Worm (Caenorhabditis elegans) whole organism, midembryonic: Measurements from ENCODE around the gene srx-130.

Source experiments
- T22C8.4 ChIP-seq: fragments of 200-800 bp; sonication (Bioruptor generic); IDR thresholded peaks from 2 replicates; pipeline ENCODE4 v1.3.6; 2022; ENCODE audit warnings: missing genetic modification characterization, missing compliant biosample characterization
- cog-1 ChIP-seq: sonication (generic microtip); optimal IDR thresholded peaks from 2 replicates; lab custom pipeline; 2016; ENCODE audit warnings: missing genetic modification characterization, missing compliant biosample characterization
- flt-1 ChIP-seq: fragments of 200-800 bp; sonication (Bioruptor generic); IDR thresholded peaks from 2 replicates; pipeline ENCODE4 v1.3.6; 2022; ENCODE audit warnings: missing genetic modification characterization, missing compliant biosample characterization
- klf-2 ChIP-seq: fragments of 200-800 bp; sonication (Bioruptor generic); conservative IDR thresholded peaks from 2 replicates; pipeline ENCODE4 v1.3.6; 2022; ENCODE audit warnings: missing genetic modification reagents, missing genetic modification characterization, missing compliant biosample characterization
- med-1 ChIP-seq: sonication (generic microtip); optimal IDR thresholded peaks from 2 replicates; lab custom pipeline; 2017; ENCODE audit warnings: missing genetic modification characterization, mild to moderate bottlenecking, missing compliant biosample characterization, antibody characterized with exemption, missing genetic modification reagents; ENCODE audit not compliant: insufficient read depth
- ref-1 ChIP-seq: fragments of 200-800 bp; sonication (Bioruptor generic); conservative IDR thresholded peaks from 2 replicates; pipeline ENCODE4 v1.3.6; 2022; ENCODE audit warnings: missing genetic modification reagents, missing genetic modification characterization, missing compliant biosample characterization
- ztf-23 ChIP-seq: fragments of 200-800 bp; sonication (Bioruptor generic); IDR thresholded peaks from 2 replicates; pipeline ENCODE4 v1.3.6; 2022; ENCODE audit warnings: missing genetic modification reagents, missing genetic modification characterization, missing compliant biosample characterization
- ztf-29 ChIP-seq: fragments of 200-800 bp; sonication (Bioruptor generic); IDR thresholded peaks from 2 replicates; pipeline ENCODE4 v1.3.6; 2022; ENCODE audit warnings: missing genetic modification reagents, missing genetic modification characterization, missing compliant biosample characterization

ce11 chrV:13807232-13807631 is 36.0 kb upstream of the srx-130 start, which contains the start of gene swan-1:
- TF ChIP-seq ztf-23 (no peak), flt-1 (GFP tag; lab: Robert Waterston, UW) (no peak), med-1 (GFP tag; lab: Kevin White, UChicago) (no peak), ref-1 (GFP tag; lab: Robert Waterston, UW) (no peak), T22C8.4 (GFP tag; lab: Robert Waterston, UW) (no peak), ztf-29 (GFP tag; lab: Robert Waterston, UW) (no peak), cog-1 (tag; lab: Kevin White, UChicago) (no peak), klf-2 (GFP tag; lab: Robert Waterston, UW) (no peak)
